Fruit fly (Drosophila melanogaster) whole organism, embryonic: ENCODE results near the gene CG44006.

Experiments
- B-H2 ChIP-seq: fragments of 200-800 bp; sonication (Bioruptor generic); optimal IDR thresholded peaks from 2 replicates; lab custom pipeline; 2018; ENCODE audit warnings: missing biosample characterization, mild to moderate bottlenecking, missing genetic modification characterization
- BtbVII ChIP-seq: fragments of 200-800 bp; sonication (Bioruptor generic); optimal IDR thresholded peaks from 3 replicates; lab custom pipeline; 2017; ENCODE audit warnings: missing biosample characterization, mild to moderate bottlenecking, missing genetic modification characterization
- CG11696 ChIP-seq: fragments of 200-800 bp; sonication (Bioruptor generic); IDR thresholded peaks from 2 replicates; pipeline ENCODE4 v1.3.6; 2022; ENCODE audit warnings: missing biosample characterization, missing genetic modification characterization
- CG11723 ChIP-seq: fragments of 200-800 bp; sonication (Bioruptor generic); optimal IDR thresholded peaks from 2 replicates; lab custom pipeline; 2017; ENCODE audit warnings: missing biosample characterization, mild to moderate bottlenecking, missing genetic modification characterization
- CG13424 ChIP-seq: fragments of 200-800 bp; sonication (Bioruptor generic); optimal IDR thresholded peaks from 2 replicates; lab custom pipeline; 2019; ENCODE audit warnings: missing biosample characterization, mild to moderate bottlenecking, missing genetic modification characterization, moderate library complexity
- CG15073 ChIP-seq: fragments of 200-800 bp; sonication (Bioruptor generic); optimal IDR thresholded peaks from 2 replicates; lab custom pipeline; 2016; ENCODE audit warnings: missing biosample characterization, missing genetic modification characterization
- CG16779 ChIP-seq: fragments of 200-800 bp; sonication (Bioruptor generic); IDR thresholded peaks from 2 replicates; pipeline ENCODE4 v1.3.6; 2022; ENCODE audit warnings: missing biosample characterization, missing genetic modification characterization
- CG16863 ChIP-seq: fragments of 200-800 bp; sonication (Bioruptor generic); optimal IDR thresholded peaks from 3 replicates; lab custom pipeline; 2016; ENCODE audit warnings: missing biosample characterization, missing genetic modification characterization
- CG17829 ChIP-seq: fragments of 200-800 bp; optimal IDR thresholded peaks from 2 replicates; lab custom pipeline; 2019; ENCODE audit warnings: missing biosample characterization, mild to moderate bottlenecking, missing genetic modification characterization, moderate library complexity
- CG18011 ChIP-seq: fragments of 200-800 bp; sonication (Bioruptor generic); optimal IDR thresholded peaks from 2 replicates; lab custom pipeline; 2017; ENCODE audit warnings: missing biosample characterization, missing genetic modification characterization, mild to moderate bottlenecking, moderate library complexity, missing genotype
- CG18262 ChIP-seq: fragments of 200-800 bp; optimal IDR thresholded peaks from 3 replicates; lab custom pipeline; 2019; ENCODE audit warnings: missing biosample characterization, mild to moderate bottlenecking, missing genetic modification characterization, moderate library complexity
- CG1832 ChIP-seq: fragments of 200-800 bp; sonication (Bioruptor generic); optimal IDR thresholded peaks from 2 replicates; lab custom pipeline; 2017; ENCODE audit warnings: missing biosample characterization, mild to moderate bottlenecking, missing genetic modification characterization, inconsistent platforms
- CG18599 ChIP-seq: fragments of 200-800 bp; sonication (Bioruptor generic); optimal IDR thresholded peaks from 3 replicates; lab custom pipeline; 2017; ENCODE audit warnings: missing biosample characterization, missing genetic modification characterization, mild to moderate bottlenecking, moderate library complexity, missing genetic modification reagents
- CG31224 ChIP-seq: fragments of 200-800 bp; sonication (Bioruptor generic); IDR thresholded peaks from 2 replicates; pipeline ENCODE4 v1.3.6; 2022; ENCODE audit warnings: missing biosample characterization, missing genetic modification characterization
- CG4424 ChIP-seq: fragments of 200-800 bp; sonication (Bioruptor generic); optimal IDR thresholded peaks from 3 replicates; lab custom pipeline; 2016; ENCODE audit warnings: missing biosample characterization, missing genetic modification characterization
- CG6791 ChIP-seq: fragments of 200-800 bp; sonication (Bioruptor generic); IDR thresholded peaks from 3 replicates; pipeline ENCODE4 v1.3.6; 2022; ENCODE audit warnings: missing biosample characterization, missing genetic modification characterization; ENCODE audit not compliant: partially characterized antibody
- CG7745 ChIP-seq: fragments of 200-800 bp; sonication (Bioruptor generic); optimal IDR thresholded peaks from 2 replicates; lab custom pipeline; 2018; ENCODE audit warnings: missing biosample characterization, mild to moderate bottlenecking, missing genetic modification characterization, moderate library complexity
- CG7928 ChIP-seq: fragments of 200-800 bp; sonication (Bioruptor generic); optimal IDR thresholded peaks from 2 replicates; lab custom pipeline; 2017; ENCODE audit warnings: missing biosample characterization, mild to moderate bottlenecking, missing genetic modification characterization
- CG8089 ChIP-seq: fragments of 200-800 bp; sonication (Bioruptor generic); optimal IDR thresholded peaks from 3 replicates; lab custom pipeline; 2016; ENCODE audit warnings: missing biosample characterization, missing genetic modification characterization
- CG8388 ChIP-seq: fragments of 200-800 bp; sonication (Bioruptor generic); optimal IDR thresholded peaks from 2 replicates; lab custom pipeline; 2019; ENCODE audit warnings: missing biosample characterization, mild to moderate bottlenecking, missing genetic modification characterization, moderate library complexity
- CG9437 ChIP-seq: fragments of 200-800 bp; sonication (Bioruptor generic); optimal IDR thresholded peaks from 2 replicates; lab custom pipeline; 2018; ENCODE audit warnings: missing biosample characterization, mild to moderate bottlenecking, missing genetic modification characterization
- Dad ChIP-seq: fragments of 200-800 bp; sonication (Bioruptor generic); optimal IDR thresholded peaks from 3 replicates; lab custom pipeline; 2016; ENCODE audit warnings: missing biosample characterization, missing genetic modification characterization
- ERR ChIP-seq: fragments of 200-800 bp; sonication (Bioruptor generic); optimal IDR thresholded peaks from 2 replicates; lab custom pipeline; 2016; ENCODE audit warnings: missing biosample characterization, missing genetic modification characterization
- HLH4C ChIP-seq: fragments of 200-800 bp; sonication (Bioruptor generic); IDR thresholded peaks from 3 replicates; pipeline ENCODE4 v1.3.6; 2022; ENCODE audit warnings: missing biosample characterization, missing genetic modification characterization; ENCODE audit not compliant: partially characterized antibody
- Hr3 ChIP-seq: fragments of 200-800 bp; sonication (Bioruptor generic); optimal IDR thresholded peaks from 3 replicates; lab custom pipeline; 2016; ENCODE audit warnings: missing biosample characterization, missing genetic modification characterization
- Lim3 ChIP-seq: fragments of 200-800 bp; sonication (Bioruptor generic); IDR thresholded peaks from 2 replicates; pipeline ENCODE4 v1.3.6; 2022; ENCODE audit warnings: missing biosample characterization, missing genetic modification characterization
- Med ChIP-seq: fragments of 200-800 bp; sonication (Bioruptor generic); peaks from one replicate; lab custom pipeline; 2016; ENCODE audit warnings: missing biosample characterization, missing genetic modification characterization, mild to moderate bottlenecking, inconsistent platforms, moderate library complexity
- Mes4 ChIP-seq: fragments of 200-800 bp; sonication (Bioruptor generic); optimal IDR thresholded peaks from 2 replicates; lab custom pipeline; 2016; ENCODE audit warnings: missing biosample characterization, missing genetic modification characterization
- Oli ChIP-seq: fragments of 200-800 bp; sonication (Bioruptor generic); optimal IDR thresholded peaks from 2 replicates; lab custom pipeline; 2018; ENCODE audit warnings: missing biosample characterization, mild to moderate bottlenecking, missing genetic modification characterization, moderate library complexity
- Sry-β ChIP-seq: fragments of 200-800 bp; sonication (Bioruptor generic); optimal IDR thresholded peaks from 2 replicates; lab custom pipeline; 2018; ENCODE audit warnings: missing biosample characterization, mild to moderate bottlenecking, missing genetic modification characterization, moderate library complexity
- abd-A ChIP-seq: fragments of 200-800 bp; sonication (Bioruptor generic); optimal IDR thresholded peaks from 3 replicates; lab custom pipeline; 2019; ENCODE audit warnings: missing biosample characterization, mild to moderate bottlenecking, missing genetic modification characterization, moderate library complexity
- caup ChIP-seq: fragments of 200-800 bp; sonication (Bioruptor generic); optimal IDR thresholded peaks from 3 replicates; lab custom pipeline; 2017; ENCODE audit warnings: missing biosample characterization, mild to moderate bottlenecking, missing genetic modification characterization, moderate library complexity; ENCODE audit not compliant: severe bottlenecking
- chn ChIP-seq: fragments of 200-800 bp; sonication (Bioruptor generic); optimal IDR thresholded peaks from 2 replicates; lab custom pipeline; 2016; ENCODE audit warnings: missing biosample characterization, missing genetic modification characterization
- crc ChIP-seq: fragments of 200-800 bp; sonication (Bioruptor generic); optimal IDR thresholded peaks from 2 replicates; lab custom pipeline; 2016; ENCODE audit warnings: missing biosample characterization, missing genetic modification characterization
- crol ChIP-seq: fragments of 200-800 bp; sonication (Bioruptor generic); IDR thresholded peaks from 2 replicates; pipeline ENCODE4 v1.3.6; 2022; ENCODE audit warnings: missing biosample characterization, missing genetic modification characterization
- dpn ChIP-seq, 2 experiments: fragments of 200-800 bp; sonication (Bioruptor generic); optimal IDR thresholded peaks; 3 replicates each; lab custom pipeline; 2016; ENCODE audit warnings: missing biosample characterization in 2 of 2, missing genetic modification characterization in 2 of 2
- gsb-n ChIP-seq: fragments of 200-800 bp; sonication (Bioruptor generic); optimal IDR thresholded peaks from 3 replicates; lab custom pipeline; 2018; ENCODE audit warnings: missing biosample characterization, mild to moderate bottlenecking, missing genetic modification characterization
- kay ChIP-seq: fragments of 200-800 bp; sonication (Bioruptor generic); optimal IDR thresholded peaks from 2 replicates; lab custom pipeline; 2016; ENCODE audit warnings: missing biosample characterization, missing genetic modification characterization
- lmd ChIP-seq: fragments of 200-800 bp; sonication (Bioruptor generic); IDR thresholded peaks from 2 replicates; pipeline ENCODE4 v1.3.6; 2022; ENCODE audit warnings: missing biosample characterization, missing genetic modification characterization
- mam ChIP-seq: fragments of 200-800 bp; sonication (Bioruptor generic); optimal IDR thresholded peaks from 3 replicates; lab custom pipeline; 2016; ENCODE audit warnings: missing biosample characterization, missing genetic modification characterization
- pb ChIP-seq: fragments of 200-800 bp; sonication (Bioruptor generic); optimal IDR thresholded peaks from 3 replicates; lab custom pipeline; 2016; ENCODE audit warnings: missing biosample characterization, missing genetic modification characterization
- phol ChIP-seq: fragments of 200-800 bp; sonication (Bioruptor generic); optimal IDR thresholded peaks from 3 replicates; lab custom pipeline; 2018; ENCODE audit warnings: missing biosample characterization, mild to moderate bottlenecking, missing genetic modification characterization, moderate library complexity
- prd ChIP-seq, 3 experiments: fragments of >200 bp in 2 of 3; fragments of 200-800 bp in 1 of 3; sonication (Bioruptor generic) in 1 of 3; optimal IDR thresholded peaks in 2 of 3; IDR thresholded peaks in 1 of 3; 2 replicates in 2 of 3; 3 replicates in 1 of 3; pipeline versions ENCODE4 v1.3.6 to Lab custom; 2017 to 2022; ENCODE audit warnings: missing biosample characterization in 1 of 3, missing genetic modification characterization in 1 of 3
- salm ChIP-seq: fragments of 200-800 bp; sonication (Bioruptor generic); optimal IDR thresholded peaks from 2 replicates; lab custom pipeline; 2018; ENCODE audit warnings: missing biosample characterization, mild to moderate bottlenecking, missing genetic modification characterization
- sc ChIP-seq, 3 experiments: fragments of >200 bp in 2 of 3; fragments of 200-800 bp in 1 of 3; sonication (Bioruptor generic) in 1 of 3; optimal IDR thresholded peaks; 2 replicates in 2 of 3; 3 replicates in 1 of 3; lab custom pipeline; 2017; ENCODE audit warnings: mild to moderate bottlenecking in 1 of 3, missing biosample characterization in 1 of 3, missing genetic modification characterization in 1 of 3, missing genetic modification reagents in 1 of 3
- sima ChIP-seq: fragments of 200-800 bp; sonication (Bioruptor generic); optimal IDR thresholded peaks from 2 replicates; lab custom pipeline; 2016; ENCODE audit warnings: missing biosample characterization, missing genetic modification characterization
- sqz ChIP-seq: fragments of 200-800 bp; sonication (Bioruptor generic); optimal IDR thresholded peaks from 3 replicates; lab custom pipeline; 2018; ENCODE audit warnings: missing biosample characterization, mild to moderate bottlenecking, missing genetic modification characterization
- ssp ChIP-seq: fragments of 200-800 bp; sonication (Bioruptor generic); IDR thresholded peaks from 2 replicates; pipeline ENCODE4 v1.3.6; 2022; ENCODE audit warnings: missing biosample characterization, missing genetic modification characterization
- twi ChIP-seq: fragments of 200-800 bp; optimal IDR thresholded peaks from 2 replicates; lab custom pipeline; 2019; ENCODE audit warnings: missing biosample characterization, mild to moderate bottlenecking, missing genetic modification characterization, moderate library complexity
- wor ChIP-seq: fragments of 200-800 bp; sonication (Bioruptor generic); IDR thresholded peaks from 2 replicates; pipeline ENCODE4 v1.3.6; 2022; ENCODE audit warnings: missing biosample characterization, missing genetic modification characterization

CG44006 gene

dm6 chr3L:18109459-18109863, 39.5 kb upstream of the CG44006 start, which contains the start of the genes Polr3D and mus304 (continued):
- TF ChIP-seq sc (optimal IDR thresholded peaks at IDR 0.05; lab: Kevin White, UChicago) (no peak), sc (GFP tag; optimal IDR thresholded peaks at IDR 0.05; lab: Kevin White, UChicago) (no peak), B-H2 (GFP tag; lab: Kevin White, UChicago) (peak; percentile 17), pb (GFP tag; lab: Kevin White, UChicago) (no peak), HLH4C (GFP tag; lab: Robert Waterston, UW) (peak; percentile 74), Sry-β (GFP tag; lab: Kevin White, UChicago) (no peak), CG11696 (GFP tag; lab: Robert Waterston, UW) (no peak), CG7745 (tag; lab: Kevin White, UChicago) (no peak), phol (peak; percentile 49), ERR (GFP tag; lab: Kevin White, UChicago) (no peak), twi (tag; lab: Kevin White, UChicago) (peak; percentile 5), CG16779 (GFP tag; lab: Robert Waterston, UW) (no peak), CG11723 (GFP tag; lab: Kevin White, UChicago) (no peak), Hr3 (GFP tag; lab: Kevin White, UChicago) (no peak), CG17829 (tag; lab: Kevin White, UChicago) (no peak), caup (GFP tag; lab: Kevin White, UChicago) (no peak), crol (GFP tag; lab: Robert Waterston, UW) (no peak), Oli (tag; lab: Kevin White, UChicago) (no peak), ssp (no peak), Lim3 (GFP tag; lab: Robert Waterston, UW) (no peak), Mes4 (GFP tag; lab: Kevin White, UChicago) (no peak), CG9437 (no peak), Dad (GFP tag; lab: Kevin White, UChicago) (no peak), CG16863 (no peak), gsb-n (tag; lab: Kevin White, UChicago) (no peak), CG8089 (GFP tag; lab: Kevin White, UChicago) (no peak), CG7928 (GFP tag; lab: Kevin White, UChicago) (no peak), lmd (GFP tag; lab: Robert Waterston, UW) (no peak), sima (GFP tag; lab: Kevin White, UChicago) (no peak), kay (GFP tag; lab: Kevin White, UChicago) (no peak), CG1832 (GFP tag; lab: Kevin White, UChicago) (no peak), dpn (GFP tag; optimal IDR thresholded peaks at IDR 0.05; lab: Kevin White, UChicago) (peak in 1 of 2 experiments; percentile 4), salm (tag; lab: Kevin White, UChicago) (no peak), Med (peak; percentile 67), crc (GFP tag; lab: Kevin White, UChicago) (no peak), CG15073 (GFP tag; lab: Kevin White, UChicago) (no peak), CG6791 (peak; percentile 61; the same call in 2 of the 3 replicates), prd (optimal IDR thresholded peaks at IDR 0.05; lab: Kevin White, UChicago) (no peak), prd (GFP tag; IDR thresholded peaks at IDR 0.05; lab: Robert Waterston, UW) (0 out of 3 replicates have a peak, but pooled peaks have one; percentile 12), CG13424 (tag; lab: Kevin White, UChicago) (peak; percentile 36), CG8388 (GFP tag; lab: Kevin White, UChicago) (peak; percentile 4), chn (GFP tag; lab: Kevin White, UChicago) (no peak), mam (GFP tag; lab: Kevin White, UChicago) (no peak), CG18262 (tag; lab: Kevin White, UChicago) (no peak), CG4424 (GFP tag; lab: Kevin White, UChicago) (no peak), CG31224 (GFP tag; lab: Robert Waterston, UW) (no peak), CG18011 (no peak), CG18599 (peak; percentile 10), wor (GFP tag; lab: Robert Waterston, UW) (no peak), sqz (no peak), BtbVII (no peak), abd-A (no peak)
